Worm (Caenorhabditis elegans): ENCODE results near the gene F49E11.7.

The F49E11.7 gene

DNA sequence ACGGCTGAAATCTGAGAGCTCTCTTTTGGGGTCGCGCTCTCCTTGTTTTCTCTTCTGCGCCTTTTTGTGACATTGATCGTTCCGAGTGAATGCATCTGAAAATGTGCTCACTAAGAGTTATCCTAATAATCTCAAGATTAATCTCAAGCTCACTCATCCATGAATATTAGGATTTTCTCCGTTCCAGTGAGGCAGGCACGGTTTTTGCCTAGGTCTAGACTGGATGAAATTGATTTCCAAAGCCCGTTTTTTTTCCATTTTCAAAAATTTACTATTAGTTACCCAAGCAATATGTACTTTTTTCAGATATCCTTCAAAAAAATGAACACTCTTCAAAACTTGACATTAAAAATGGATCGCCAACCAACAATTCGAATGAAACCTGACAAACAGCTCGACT lies 10.6 kb upstream of the F49E11.7 start, which contains the start of gene amt-2:
amt-2 (plus strand) TSS at position 301 of the 400 bp plus-strand sequence.
- TF ChIP-seq T26A5.8 (tag; optimal IDR thresholded peaks at IDR 0.05) (no peak), cebp-1 (GFP tag; IDR thresholded peaks at IDR 0.05) (no peak), cebp-1 (tag; optimal IDR thresholded peaks at IDR 0.05) (no peak), tlf-1 (GFP tag; optimal IDR thresholded peaks at IDR 0.05) (no peak), rcor-1 (GFP tag; IDR thresholded peaks at IDR 0.05) (no peak), egl-44 (GFP tag; IDR thresholded peaks at IDR 0.05) (no peak), madf-3 (GFP tag; IDR thresholded peaks at IDR 0.05) (no peak), ekl-4 (GFP tag; IDR thresholded peaks at IDR 0.05) (no peak), K11D2.4 (GFP tag; IDR thresholded peaks at IDR 0.05) (no peak), Y79H2A.3 (GFP tag; conservative IDR thresholded peaks at IDR 0.05) (no peak), hlh-26 (GFP tag; conservative IDR thresholded peaks at IDR 0.05) (no peak), egl-18 (GFP tag; IDR thresholded peaks at IDR 0.05) (no peak)

- TF ChIP-seq bed-2 (GFP tag; IDR thresholded peaks at IDR 0.05) (no peak), ztf-6 (GFP tag; IDR thresholded peaks at IDR 0.05) (no peak), tbx-9 (tag; optimal IDR thresholded peaks at IDR 0.05; ENCODE audit: borderline replicate concordance) (no peak), nhr-179 (tag; optimal IDR thresholded peaks at IDR 0.05) (no peak), K11D2.4 (GFP tag; IDR thresholded peaks at IDR 0.05) (no peak), lin-35 (GFP tag; optimal IDR thresholded peaks at IDR 0.05) (no peak), chd-7 (tag; optimal IDR thresholded peaks at IDR 0.05) (no peak), hlh-26 (GFP tag; conservative IDR thresholded peaks at IDR 0.05) (no peak)
These were observed 7.7 kb upstream of the F49E11.7 start for ce11 chrIV:13044980-13045379.

DNA sequence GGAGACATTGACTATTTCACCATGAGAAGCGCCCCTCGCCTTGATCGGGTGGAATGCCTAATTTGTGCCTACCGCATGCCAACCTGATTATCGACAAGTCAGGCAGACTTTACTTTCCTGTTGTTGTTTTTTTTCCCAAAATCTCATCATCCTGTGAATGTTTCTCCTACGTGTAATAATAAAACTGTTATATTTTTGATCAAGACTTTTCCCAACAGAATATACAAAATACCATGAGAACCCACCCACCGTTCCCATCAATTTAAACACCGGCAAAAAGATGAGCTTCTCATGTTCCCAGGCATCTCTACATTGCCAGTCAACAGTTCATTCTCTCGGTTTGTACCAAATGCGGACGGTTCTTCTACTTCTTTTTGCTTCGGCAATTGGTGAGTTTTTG lies 5.8 kb upstream of the F49E11.7 start, which contains the start of gene scl-9:
scl-9 (plus strand) TSS at position 301 of the 400 bp plus-strand sequence.
- TF ChIP-seq mes-4 (tag; optimal IDR thresholded peaks at IDR 0.05) = no peak
- no peak for TF ChIP-seq sdz-38 (tag; optimal IDR thresholded peaks at IDR 0.05)
- TF ChIP-seq K11D2.4 (GFP tag; IDR thresholded peaks at IDR 0.05) = no peak
- no peak for TF ChIP-seq zim-3 (tag; optimal IDR thresholded peaks at IDR 0.05)
- no peak for TF ChIP-seq B0035.1 (tag; optimal IDR thresholded peaks at IDR 0.05)

DNA sequence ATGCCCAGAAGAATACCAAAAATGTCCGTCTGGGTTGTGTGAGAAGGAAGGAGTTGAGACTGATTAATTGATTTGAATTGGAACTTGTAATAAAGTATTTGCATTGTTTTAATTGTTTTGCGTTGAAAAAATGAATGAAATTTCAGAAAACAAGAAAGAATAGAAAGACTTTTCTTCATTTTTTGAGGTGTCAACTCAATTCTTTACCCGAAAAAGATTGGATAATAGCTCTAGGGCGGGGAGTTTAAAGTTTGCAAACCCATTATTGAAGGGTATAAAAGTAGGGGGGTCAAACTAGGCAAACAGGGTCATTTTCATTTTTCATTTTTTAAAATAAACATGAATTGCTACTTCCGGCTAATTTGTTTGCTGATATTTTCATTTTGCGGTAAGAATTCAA lies 4.5 kb upstream of the F49E11.7 start, which contains the start of gene scl-10:
scl-10 (plus strand) TSS at position 301 of the 400 bp plus-strand sequence.
- TF ChIP-seq Y53F4B.3 (GFP tag; IDR thresholded peaks at IDR 0.05) (no peak), akir-1 (GFP tag; optimal IDR thresholded peaks at IDR 0.05) (no peak), lin-35 (GFP tag; optimal IDR thresholded peaks at IDR 0.05) (no peak), atf-7 (tag; optimal IDR thresholded peaks at IDR 0.05) (no peak), C17E4.6 (GFP tag; IDR thresholded peaks at IDR 0.05) (no peak), ets-4 (GFP tag; optimal IDR thresholded peaks at IDR 0.05) (no peak), ama-1 (optimal IDR thresholded peaks at IDR 0.05) (no peak), ama-1 (GFP tag; optimal IDR thresholded peaks at IDR 0.05) (no peak), ztf-6 (GFP tag; IDR thresholded peaks at IDR 0.05) (no peak), ceh-40 (GFP tag; IDR thresholded peaks at IDR 0.05) (no peak), madf-6 (GFP tag; IDR thresholded peaks at IDR 0.05) (no peak), nhr-27 (tag; optimal IDR thresholded peaks at IDR 0.05) (no peak), B0035.1 (tag; optimal IDR thresholded peaks at IDR 0.05) (no peak), Y56A3A.18 (GFP tag; IDR thresholded peaks at IDR 0.05) (no peak), ztf-18 (tag; optimal IDR thresholded peaks at IDR 0.05) (no peak)

ce11 chrIV:13051073-13051472 lies 1.6 kb upstream of the F49E11.7 start, which contains the start of gene scl-11:
TSS of gene scl-11 (plus strand) at chrIV:13051373.
- TF ChIP-seq zim-3 (tag; optimal IDR thresholded peaks at IDR 0.05) (no peak), egl-44 (GFP tag; IDR thresholded peaks at IDR 0.05) (no peak), B0019.2 (GFP tag; conservative IDR thresholded peaks at IDR 0.05) (no peak), nhr-90 (tag; optimal IDR thresholded peaks at IDR 0.05) (no peak)

All from whole organism, young adult.